Worm (Caenorhabditis elegans) whole organism, mixed stage, embryonic: ENCODE data around the gene Y80D4G.2.

Source experiments
- M03D4.4 ChIP-seq: sonication (generic microtip); optimal IDR thresholded peaks from 2 replicates; lab custom pipeline; 2017; ENCODE audit warnings: mild to moderate bottlenecking, missing genetic modification characterization, missing compliant biosample characterization
- blmp-1 ChIP-seq: fragments of 150-350 bp; optimal IDR thresholded peaks from 2 replicates; lab custom pipeline; 2014; ENCODE audit warnings: missing biosample characterization, missing genetic modification characterization
- ceh-39 ChIP-seq: fragments of 150-350 bp; optimal IDR thresholded peaks from 2 replicates; lab custom pipeline; 2014; ENCODE audit warnings: missing biosample characterization, missing genetic modification characterization
- ceh-43 ChIP-seq: fragments of 200-800 bp; sonication (Bioruptor generic); optimal IDR thresholded peaks from 2 replicates; lab custom pipeline; 2018; ENCODE audit warnings: mild to moderate bottlenecking, missing genetic modification characterization, moderate library complexity, missing compliant biosample characterization
- ces-1 ChIP-seq: fragments of 150-350 bp; optimal IDR thresholded peaks from 2 replicates; lab custom pipeline; 2014; ENCODE audit warnings: missing biosample characterization, missing genetic modification reagents, missing genetic modification characterization
- drap-1 ChIP-seq: fragments of 200-800 bp; sonication (Bioruptor generic); optimal IDR thresholded peaks from 3 replicates; lab custom pipeline; 2018; ENCODE audit warnings: mild to moderate bottlenecking, missing genetic modification characterization, missing compliant biosample characterization
- elt-1 ChIP-seq: sonication (generic microtip); optimal IDR thresholded peaks from 2 replicates; lab custom pipeline; 2017; ENCODE audit warnings: missing genetic modification characterization, mild to moderate bottlenecking, missing compliant biosample characterization, antibody characterized with exemption, moderate library complexity, borderline replicate concordance; ENCODE audit not compliant: insufficient read depth
- elt-3 ChIP-seq: fragments of 150-350 bp; optimal IDR thresholded peaks from 2 replicates; lab custom pipeline; 2014; ENCODE audit warnings: missing biosample characterization, missing genetic modification characterization
- flh-1 ChIP-seq: fragments of 200-800 bp; sonication (Bioruptor generic); optimal IDR thresholded peaks from 2 replicates; lab custom pipeline; 2018; ENCODE audit warnings: mild to moderate bottlenecking, missing genetic modification characterization, moderate library complexity, missing compliant biosample characterization
- ham-2 ChIP-seq: fragments of 200-800 bp; sonication (Bioruptor generic); optimal IDR thresholded peaks from 2 replicates; lab custom pipeline; 2018; ENCODE audit warnings: mild to moderate bottlenecking, missing genetic modification characterization, missing compliant biosample characterization
- hlh-1 ChIP-seq: fragments of 150-350 bp; optimal IDR thresholded peaks from 2 replicates; lab custom pipeline; 2014; ENCODE audit warnings: missing biosample characterization, missing genetic modification reagents, missing genetic modification characterization
- lin-13 ChIP-seq: fragments of 150-350 bp; optimal IDR thresholded peaks from 2 replicates; lab custom pipeline; 2014; ENCODE audit warnings: missing biosample characterization, missing genetic modification characterization
- lsy-2 ChIP-seq: fragments of 150-350 bp; optimal IDR thresholded peaks from 2 replicates; lab custom pipeline; 2014; ENCODE audit warnings: missing biosample characterization, missing genetic modification characterization
- mep-1 ChIP-seq: fragments of 150-350 bp; optimal IDR thresholded peaks from 2 replicates; lab custom pipeline; 2017; ENCODE audit warnings: missing biosample characterization, missing genetic modification reagents, missing genetic modification characterization, inconsistent platforms
- mls-2 ChIP-seq: sonication (generic microtip); optimal IDR thresholded peaks from 2 replicates; lab custom pipeline; 2016; ENCODE audit warnings: mild to moderate bottlenecking, missing genetic modification characterization, moderate library complexity, missing compliant biosample characterization
- nhr-12 ChIP-seq: fragments of 150-350 bp; optimal IDR thresholded peaks from 2 replicates; lab custom pipeline; 2014; ENCODE audit warnings: missing biosample characterization, missing genetic modification characterization
- nhr-28 ChIP-seq: fragments of 150-350 bp; optimal IDR thresholded peaks from 2 replicates; lab custom pipeline; 2014; ENCODE audit warnings: missing biosample characterization, missing genetic modification characterization
- nhr-76 ChIP-seq: sonication (generic microtip); optimal IDR thresholded peaks from 2 replicates; lab custom pipeline; 2017; ENCODE audit warnings: missing biosample characterization, missing genetic modification characterization
- sem-2 ChIP-seq: fragments of 200-800 bp; sonication (Bioruptor generic); optimal IDR thresholded peaks from 2 replicates; lab custom pipeline; 2018; ENCODE audit warnings: mild to moderate bottlenecking, missing genetic modification characterization, missing compliant biosample characterization
- snpc-4 ChIP-seq: fragments of 150-350 bp; optimal IDR thresholded peaks from 2 replicates; lab custom pipeline; 2014; ENCODE audit warnings: missing biosample characterization, missing genetic modification characterization
- sptf-1 ChIP-seq: sonication (generic microtip); optimal IDR thresholded peaks from 2 replicates; lab custom pipeline; 2017; ENCODE audit warnings: mild to moderate bottlenecking, missing genetic modification characterization, moderate library complexity, missing compliant biosample characterization
- tbx-8 ChIP-seq: fragments of 200-800 bp; sonication (Bioruptor generic); optimal IDR thresholded peaks from 2 replicates; lab custom pipeline; 2018; ENCODE audit warnings: mild to moderate bottlenecking, missing genetic modification characterization, moderate library complexity, missing compliant biosample characterization
- unc-120 ChIP-seq: sonication (generic microtip); optimal IDR thresholded peaks from 2 replicates; lab custom pipeline; 2017; ENCODE audit warnings: missing genetic modification characterization, missing compliant biosample characterization; ENCODE audit not compliant: poor library complexity, severe bottlenecking
- unc-62 ChIP-seq: fragments of 150-350 bp; optimal IDR thresholded peaks from 2 replicates; lab custom pipeline; 2014; ENCODE audit warnings: missing biosample characterization, missing genetic modification reagents, missing genetic modification characterization
- zip-8 ChIP-seq: fragments of 150-350 bp; optimal IDR thresholded peaks from 2 replicates; lab custom pipeline; 2014; ENCODE audit warnings: missing biosample characterization, missing genetic modification characterization
- ztf-11 ChIP-seq: fragments of 150-350 bp; optimal IDR thresholded peaks from 2 replicates; lab custom pipeline; 2014; ENCODE audit warnings: missing biosample characterization, missing genetic modification characterization

The Y80D4G.2 gene

DNA sequence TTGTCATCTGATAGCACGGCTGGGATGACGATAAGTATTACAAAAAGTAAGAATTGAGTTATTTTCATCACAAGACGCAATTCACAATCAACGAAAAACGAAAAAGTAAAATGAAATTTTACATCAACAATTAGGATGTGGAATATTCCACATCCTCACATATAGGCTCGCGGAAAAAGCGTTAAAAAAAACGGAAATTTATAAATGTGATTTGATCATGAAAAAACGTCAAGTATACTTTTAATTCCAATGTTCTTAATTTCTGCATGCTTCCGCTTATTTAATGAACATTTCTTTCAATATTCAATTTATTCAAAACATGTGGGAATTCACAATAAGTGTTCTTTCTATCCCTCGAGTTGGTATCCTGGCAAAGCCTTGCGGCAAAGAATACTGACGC lies 13.8 kb upstream of the Y80D4G.2 start, which contains the start of gene T04A6.3:
Gene T04A6.3, minus strand, starts transcription at position 101 of the 400 bp plus-strand sequence.
- TF ChIP-seq drap-1 (GFP tag; lab: Kevin White, UChicago) (no peak), mep-1 (tag; lab: Kevin White, UChicago) (no peak), zip-8 (tag; lab: Kevin White, UChicago) (no peak), lin-13 (tag; lab: Kevin White, UChicago) (no peak), M03D4.4 (no peak), ceh-39 (tag; lab: Kevin White, UChicago) (no peak), nhr-76 (no peak), unc-120 (tag; lab: Kevin White, UChicago) (no peak), nhr-28 (tag; lab: Kevin White, UChicago) (no peak), tbx-8 (no peak), flh-1 (no peak), snpc-4 (no peak), ztf-11 (no peak), nhr-12 (tag; lab: Kevin White, UChicago) (no peak), sptf-1 (tag; lab: Kevin White, UChicago) (no peak), hlh-1 (tag; lab: Kevin White, UChicago) (no peak), ham-2 (no peak), elt-1 (no peak)

- TF ChIP-seq unc-62 (GFP tag; lab: Kevin White, UChicago) (no peak), ceh-43 (GFP tag; lab: Kevin White, UChicago) (peak; percentile 84)
Observed at ce11 chrIII:7593285-7593928, 975 bp downstream of the Y80D4G.2 start, which contains the start of gene R13A5.11. TSS of gene R13A5.11 (minus strand) at chrIII:7593335.

DNA sequence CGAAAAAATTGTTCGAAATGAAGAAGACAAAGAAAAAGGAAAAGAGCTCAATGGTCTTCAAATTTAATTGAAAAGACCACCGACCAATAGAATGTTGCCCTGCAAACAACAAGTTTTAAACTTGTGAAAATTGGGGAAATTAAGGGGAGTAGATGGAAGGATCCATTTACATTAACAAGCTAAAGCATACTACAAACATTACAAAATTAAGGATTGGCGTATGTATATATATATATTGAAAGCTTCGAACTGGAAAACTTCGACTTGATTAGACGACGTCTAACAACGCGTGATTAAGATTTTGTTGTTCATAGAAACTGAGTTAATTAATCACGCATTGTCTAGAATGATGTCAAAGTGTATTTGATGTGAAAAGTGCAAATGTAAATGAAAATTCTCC lies 6.2 kb downstream of the Y80D4G.2 start, which contains the start of gene R13A5.15:
Gene R13A5.15, minus strand, starts transcription at position 101 of the 400 bp plus-strand sequence.
- TF ChIP-seq elt-3 (tag; lab: Kevin White, UChicago), result no peak

DNA sequence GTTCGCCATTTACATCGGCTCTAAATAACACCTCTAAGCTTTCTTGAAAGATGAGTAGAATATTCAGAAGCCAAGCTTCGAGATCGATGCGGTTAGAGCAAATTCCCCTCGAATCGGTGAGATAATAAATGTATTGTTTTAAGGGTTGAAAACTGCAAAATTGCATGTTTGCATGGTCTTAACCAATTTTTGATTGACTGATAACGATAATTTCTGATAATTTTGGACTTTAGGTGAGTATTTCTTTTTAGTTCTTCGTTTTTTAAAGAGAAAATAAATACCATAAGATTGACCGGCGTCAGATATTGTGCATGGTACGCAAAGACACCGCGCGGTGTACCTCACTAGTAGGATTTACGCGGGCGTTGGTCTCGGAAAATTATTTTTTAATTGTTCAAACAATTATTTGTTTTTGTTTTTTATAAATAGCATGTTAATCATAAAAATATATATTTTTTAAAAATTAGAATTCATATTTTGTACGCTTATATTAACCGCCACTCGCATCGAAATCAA lies 10.2 kb downstream of the Y80D4G.2 start, which contains the start of gene cup-5:
Gene cup-5, plus strand, starts transcription at position 51 of the 516 bp plus-strand sequence.
- TF ChIP-seq sptf-1 (tag; lab: Kevin White, UChicago) (no peak), nhr-76 (no peak), lsy-2 (peak; percentile 67), mep-1 (tag; lab: Kevin White, UChicago) (peak; percentile 29)

DNA sequence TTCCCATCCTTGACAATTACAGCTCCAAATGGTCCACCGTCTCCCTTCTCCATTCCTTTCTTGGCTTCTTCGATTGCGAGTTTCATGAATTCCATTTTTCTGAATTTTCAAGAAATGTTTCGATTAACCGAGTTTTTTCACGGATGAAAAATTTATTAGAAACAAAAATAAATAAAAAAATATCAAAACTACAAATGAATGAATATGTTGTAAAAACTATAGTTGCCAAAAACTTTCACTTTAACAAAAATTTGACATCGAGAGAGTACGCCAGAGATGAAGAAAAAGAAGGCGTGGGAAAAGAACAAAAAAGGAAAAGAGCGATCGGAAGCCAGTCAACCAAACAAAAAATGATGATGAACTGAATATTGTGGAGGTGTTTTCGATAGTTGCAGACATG lies 11.5 kb downstream of the Y80D4G.2 start, which contains the start of gene R13A5.10:
Gene R13A5.10, minus strand, starts transcription at position 101 of the 400 bp plus-strand sequence.
- TF ChIP-seq mls-2, result no peak
- no peak for TF ChIP-seq mep-1 (tag; lab: Kevin White, UChicago)
- no peak for TF ChIP-seq sem-2 (GFP tag; lab: Kevin White, UChicago)
- TF ChIP-seq lsy-2, result no peak
- TF ChIP-seq nhr-28 (tag; lab: Kevin White, UChicago), result no peak
- no peak for TF ChIP-seq ces-1 (GFP tag; lab: Kevin White, UChicago)
- no peak for TF ChIP-seq snpc-4
- no peak for TF ChIP-seq ztf-11
- TF ChIP-seq blmp-1, result no peak
- TF ChIP-seq elt-1, result no peak
- no peak for TF ChIP-seq hlh-1 (tag; lab: Kevin White, UChicago)
- TF ChIP-seq unc-120 (tag; lab: Kevin White, UChicago), result no peak
- no peak for TF ChIP-seq zip-8 (tag; lab: Kevin White, UChicago)

DNA sequence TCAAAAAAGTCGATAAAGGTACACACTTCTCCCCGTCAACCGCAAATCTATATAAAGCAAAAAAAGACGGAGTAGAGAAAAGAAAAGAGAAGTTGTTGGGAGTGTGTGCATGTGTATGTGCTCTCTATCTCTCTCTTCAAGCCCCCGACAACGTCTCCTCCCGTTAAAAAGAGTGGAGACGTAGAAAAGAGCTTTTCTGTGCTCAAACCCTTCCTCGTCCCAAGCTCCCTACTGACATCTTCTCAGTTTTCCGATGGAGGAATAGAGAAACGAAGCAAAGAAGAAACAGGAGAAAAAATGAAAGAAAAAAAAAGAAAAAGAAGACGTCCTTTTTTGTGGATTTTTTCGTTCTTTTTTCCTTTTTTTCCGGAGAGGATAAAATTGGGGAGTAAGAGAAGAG lies 13.8 kb downstream of the Y80D4G.2 start:
- TF ChIP-seq mls-2, result no peak
- no peak for TF ChIP-seq unc-62 (GFP tag; lab: Kevin White, UChicago)
- TF ChIP-seq hlh-1 (tag; lab: Kevin White, UChicago), result no peak
- no peak for TF ChIP-seq drap-1 (GFP tag; lab: Kevin White, UChicago)
- TF ChIP-seq sem-2 (GFP tag; lab: Kevin White, UChicago), result no peak
- TF ChIP-seq ham-2, result no peak
- TF ChIP-seq elt-3 (tag; lab: Kevin White, UChicago), result no peak
- TF ChIP-seq ces-1 (GFP tag; lab: Kevin White, UChicago), result peak; percentile 30
- TF ChIP-seq, all 35 proteins: peak for 1
